Worm (Caenorhabditis elegans): ENCODE measurements around the gene Y49F6C.2.

Y49F6C.2 gene

ce11 chrII:3338556-3338955 lies 39.8 kb upstream of the Y49F6C.2 start, which contains the start of gene F14D2.7:
Gene F14D2.7 (minus strand): TSS chrII:3338656.
- TF ChIP-seq mxl-3 (GFP tag; optimal IDR thresholded peaks at IDR 0.05) = no peak
- no peak for TF ChIP-seq zag-1 (tag; optimal IDR thresholded peaks at IDR 0.05)
- TF ChIP-seq lin-29 (GFP tag; IDR thresholded peaks at IDR 0.05) = no peak
- TF ChIP-seq madf-9 (GFP tag; conservative IDR thresholded peaks at IDR 0.05) = no peak
- no peak for TF ChIP-seq duxl-1 (tag; optimal IDR thresholded peaks at IDR 0.05; ENCODE audit: poor library complexity)
- peak; percentile 79 for TF ChIP-seq aha-1 (tag)
- no peak for TF ChIP-seq T26A8.4 (GFP tag; IDR thresholded peaks at IDR 0.05)
- TF ChIP-seq unc-39 (tag; optimal IDR thresholded peaks at IDR 0.05) = no peak
- no peak for TF ChIP-seq pha-4 (GFP tag; IDR thresholded peaks at IDR 0.05)
- no peak for TF ChIP-seq pha-4 (tag; optimal IDR thresholded peaks at IDR 0.05)
- TF ChIP-seq jun-1 (tag; optimal IDR thresholded peaks at IDR 0.05) = no peak
- TF ChIP-seq daf-19 (GFP tag; conservative IDR thresholded peaks at IDR 0.05) = no peak
- TF ChIP-seq daf-12 (tag; optimal IDR thresholded peaks at IDR 0.05) = no peak
- no peak for TF ChIP-seq Y5F2A.4 (GFP tag; optimal IDR thresholded peaks at IDR 0.05)
- TF ChIP-seq unc-62 (GFP tag; optimal IDR thresholded peaks at IDR 0.05 in 1 of 2) = peak in 1 of 2 experiments; percentile 31
- no peak for TF ChIP-seq unc-62 (tag; optimal IDR thresholded peaks at IDR 0.05)
- no peak for TF ChIP-seq spr-3 (GFP tag; optimal IDR thresholded peaks at IDR 0.05)
- no peak for TF ChIP-seq snpc-1.2 (GFP tag; IDR thresholded peaks at IDR 0.05)

DNA sequence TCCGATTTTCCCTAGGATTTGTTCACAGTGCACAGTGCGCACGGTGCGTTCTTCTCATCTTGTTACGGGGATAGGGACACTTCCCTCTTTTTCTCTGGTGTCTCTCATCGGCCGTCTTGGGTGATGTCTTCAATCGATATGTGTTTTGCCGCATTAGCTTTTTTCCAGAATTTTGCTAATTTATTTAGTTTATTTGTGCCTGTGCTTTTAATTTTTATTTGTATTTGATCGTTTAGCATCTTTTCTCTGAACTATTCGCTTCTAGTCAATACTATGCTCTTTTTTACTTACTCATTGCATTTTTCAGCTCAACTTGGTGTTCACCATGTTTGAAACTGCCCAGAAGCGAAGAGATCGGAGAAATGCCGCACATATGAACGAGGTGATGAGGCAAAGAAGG lies 38.1 kb upstream of the Y49F6C.2 start, which contains the start of gene F14D2.5:
TSS of gene F14D2.5 (plus strand) at position 301 of the 400 bp plus-strand sequence.
- TF ChIP-seq dmd-6 (GFP tag; IDR thresholded peaks at IDR 0.05) (no peak), dmd-8 (GFP tag; IDR thresholded peaks at IDR 0.05) (no peak), F10B5.3 (tag; optimal IDR thresholded peaks at IDR 0.05) (no peak), unc-39 (tag; optimal IDR thresholded peaks at IDR 0.05) (no peak), ztf-7 (tag; optimal IDR thresholded peaks at IDR 0.05) (no peak), dpl-1 (GFP tag; optimal IDR thresholded peaks at IDR 0.05) (no peak), ceh-82 (tag; optimal IDR thresholded peaks at IDR 0.05) (no peak), zip-2 (tag; optimal IDR thresholded peaks at IDR 0.05) (no peak), unc-130 (GFP tag; optimal IDR thresholded peaks at IDR 0.05) (no peak), skn-1 (tag; optimal IDR thresholded peaks at IDR 0.05) (no peak), cey-2 (tag; optimal IDR thresholded peaks at IDR 0.05; ENCODE audit: borderline replicate concordance, insufficient read depth) (no peak), R02D3.7 (tag; optimal IDR thresholded peaks at IDR 0.05) (no peak), lin-38 (GFP tag; IDR thresholded peaks at IDR 0.05) (no peak), nhr-77 (tag; optimal IDR thresholded peaks at IDR 0.05) (no peak), nhr-10 (tag; optimal IDR thresholded peaks at IDR 0.05) (no peak), rbr-2 (tag; optimal IDR thresholded peaks at IDR 0.05) (no peak), mxl-3 (GFP tag; optimal IDR thresholded peaks at IDR 0.05) (no peak), nhr-28 (tag; optimal IDR thresholded peaks at IDR 0.05) (no peak), ceh-20 (GFP tag; IDR thresholded peaks at IDR 0.05) (no peak)

DNA sequence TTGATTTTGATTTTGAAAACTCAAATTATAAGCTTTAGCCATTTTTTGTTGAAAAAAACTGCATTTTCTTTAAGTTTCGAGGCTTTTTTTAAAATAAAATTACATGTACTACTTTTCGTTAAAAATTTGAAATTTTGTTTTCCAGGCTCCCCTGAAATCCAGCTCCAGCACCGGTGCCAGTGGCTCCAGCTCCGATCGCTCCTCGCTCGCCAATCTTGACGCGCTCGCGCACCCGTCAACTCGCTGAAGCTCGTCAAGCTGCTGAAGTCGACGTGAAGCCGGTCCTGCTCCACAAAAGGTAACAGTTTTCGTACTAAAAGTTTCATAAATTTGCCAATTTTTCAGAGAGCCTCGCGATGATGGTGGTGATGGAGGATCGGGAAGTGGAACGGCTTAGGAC lies 37.6 kb upstream of the Y49F6C.2 start:
- TF ChIP-seq set-16 (GFP tag; IDR thresholded peaks at IDR 0.05) (peak; percentile 87), spr-3 (GFP tag; optimal IDR thresholded peaks at IDR 0.05) (no peak)

DNA sequence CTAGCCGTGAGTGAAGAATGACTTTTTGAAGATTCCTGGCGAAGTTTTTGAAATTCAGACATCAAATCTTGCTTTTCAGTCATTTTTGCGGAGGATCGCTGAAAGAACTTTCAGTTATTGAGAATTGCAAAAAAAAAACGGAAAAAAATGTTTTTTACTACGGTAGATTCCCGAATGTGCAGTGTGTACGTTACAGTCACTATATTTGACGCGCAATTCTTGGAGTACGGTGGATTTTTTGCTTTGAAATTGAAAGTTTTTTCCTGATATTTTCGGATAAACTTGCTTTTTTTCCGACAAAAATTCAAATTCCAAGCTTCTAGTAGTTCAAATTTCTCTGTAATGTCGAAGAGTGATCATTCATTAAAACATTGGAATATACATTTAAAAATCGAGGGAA lies 36.4 kb upstream of the Y49F6C.2 start, which contains the start of gene F14D2.11:
TSS of gene F14D2.11 (minus strand) at position 101 of the 400 bp plus-strand sequence.
- no peak for TF ChIP-seq nhr-42 (GFP tag; IDR thresholded peaks at IDR 0.05)
- TF ChIP-seq daf-8 (GFP tag; IDR thresholded peaks at IDR 0.05) = no peak
- TF ChIP-seq fos-1 (tag; optimal IDR thresholded peaks at IDR 0.05) = no peak
- TF ChIP-seq rbr-2 (tag; optimal IDR thresholded peaks at IDR 0.05) = no peak
- no peak for TF ChIP-seq ceh-32 (tag; optimal IDR thresholded peaks at IDR 0.05; ENCODE audit: poor library complexity)
- TF ChIP-seq ZK546.5 (tag; optimal IDR thresholded peaks at IDR 0.05) = no peak
- no peak for TF ChIP-seq set-16 (GFP tag; IDR thresholded peaks at IDR 0.05)
- TF ChIP-seq ceh-20 (GFP tag; IDR thresholded peaks at IDR 0.05) = no peak
- no peak for TF ChIP-seq zip-2 (tag; optimal IDR thresholded peaks at IDR 0.05)
- no peak for TF ChIP-seq daf-19 (GFP tag; conservative IDR thresholded peaks at IDR 0.05)
- no peak for TF ChIP-seq gei-8 (GFP tag; optimal IDR thresholded peaks at IDR 0.05)

Measured in whole organism, L4 larva.